Worm (Caenorhabditis elegans) whole organism, late embryonic: ENCODE measurements around the gene mrpl-35.

Source experiments
- C38D4.7 ChIP-seq: fragments of 200-800 bp; sonication (Bioruptor generic); optimal IDR thresholded peaks from 2 replicates; lab custom pipeline; 2018; ENCODE audit warnings: mild to moderate bottlenecking, missing genetic modification characterization, moderate library complexity, missing compliant biosample characterization
- F13H6.1 ChIP-seq: sonication (generic microtip); optimal IDR thresholded peaks from 2 replicates; lab custom pipeline; 2016; ENCODE audit warnings: missing genetic modification characterization, missing compliant biosample characterization
- T23F11.4 ChIP-seq: fragments of 200-800 bp; sonication (Bioruptor generic); optimal IDR thresholded peaks from 2 replicates; lab custom pipeline; 2018; ENCODE audit warnings: mild to moderate bottlenecking, missing genetic modification characterization, missing compliant biosample characterization
- ahr-1 ChIP-seq: sonication (generic microtip); optimal IDR thresholded peaks from 2 replicates; lab custom pipeline; 2016; ENCODE audit warnings: missing genetic modification characterization, missing compliant biosample characterization
- ama-1 ChIP-seq: fragments of 150-350 bp; optimal IDR thresholded peaks from 2 replicates; lab custom pipeline; 2014
- ceh-14 ChIP-seq: sonication (generic microtip); optimal IDR thresholded peaks from 2 replicates; lab custom pipeline; 2016; ENCODE audit warnings: missing genotype, missing genetic modification characterization, missing compliant biosample characterization
- ceh-19 ChIP-seq: fragments of 200-800 bp; sonication (Bioruptor generic); optimal IDR thresholded peaks from 2 replicates; lab custom pipeline; 2018; ENCODE audit warnings: mild to moderate bottlenecking, missing genetic modification characterization, missing compliant biosample characterization
- ceh-22 ChIP-seq: sonication (generic microtip); optimal IDR thresholded peaks from 2 replicates; lab custom pipeline; 2017; ENCODE audit warnings: missing biosample characterization, missing genetic modification characterization
- ceh-30 ChIP-seq: fragments of 150-350 bp; optimal IDR thresholded peaks from 2 replicates; lab custom pipeline; 2014; ENCODE audit warnings: missing biosample characterization, missing genetic modification characterization
- ceh-31 ChIP-seq: sonication (generic microtip); optimal IDR thresholded peaks from 2 replicates; lab custom pipeline; 2016; ENCODE audit warnings: missing genetic modification characterization, missing compliant biosample characterization
- ceh-34 ChIP-seq: sonication (generic microtip); optimal IDR thresholded peaks from 2 replicates; lab custom pipeline; 2016; ENCODE audit warnings: mild to moderate bottlenecking, missing genetic modification characterization, missing compliant biosample characterization
- ceh-45 ChIP-seq: fragments of 200-800 bp; sonication (Bioruptor generic); IDR thresholded peaks from 2 replicates; pipeline ENCODE4 v1.3.6; 2022; ENCODE audit warnings: missing genetic modification reagents, missing genetic modification characterization, missing compliant biosample characterization
- ceh-48 ChIP-seq: sonication (generic microtip); optimal IDR thresholded peaks from 2 replicates; lab custom pipeline; 2016; ENCODE audit warnings: missing genetic modification characterization, inconsistent platforms, missing compliant biosample characterization
- ceh-6 ChIP-seq: fragments of 200-800 bp; sonication (Bioruptor generic); optimal IDR thresholded peaks from 2 replicates; lab custom pipeline; 2018; ENCODE audit warnings: mild to moderate bottlenecking, missing genetic modification characterization, missing compliant biosample characterization
- ceh-9 ChIP-seq: sonication (generic microtip); optimal IDR thresholded peaks from 2 replicates; lab custom pipeline; 2016; ENCODE audit warnings: mild to moderate bottlenecking, missing genetic modification characterization, inconsistent platforms, missing compliant biosample characterization
- che-1 ChIP-seq: sonication (generic microtip); optimal IDR thresholded peaks from 2 replicates; lab custom pipeline; 2016; ENCODE audit warnings: mild to moderate bottlenecking, missing genetic modification characterization, missing compliant biosample characterization
- elt-2 ChIP-seq: sonication (generic microtip); optimal IDR thresholded peaks from 2 replicates; lab custom pipeline; 2016; ENCODE audit warnings: missing genetic modification reagents, missing genetic modification characterization, missing compliant biosample characterization
- elt-4 ChIP-seq: sonication (generic microtip); optimal IDR thresholded peaks from 2 replicates; lab custom pipeline; 2016; ENCODE audit warnings: missing genetic modification characterization, missing compliant biosample characterization
- fax-1 ChIP-seq: sonication (generic microtip); optimal IDR thresholded peaks from 2 replicates; lab custom pipeline; 2016; ENCODE audit warnings: missing genotype, missing genetic modification characterization, missing compliant biosample characterization
- fkh-10 ChIP-seq: fragments of 150-350 bp; optimal IDR thresholded peaks from 2 replicates; lab custom pipeline; 2014; ENCODE audit warnings: missing biosample characterization, missing genetic modification reagents, missing genetic modification characterization
- fkh-6 ChIP-seq: sonication (generic microtip); optimal IDR thresholded peaks from 2 replicates; lab custom pipeline; 2016; ENCODE audit warnings: missing genetic modification characterization, missing compliant biosample characterization
- hlh-13 ChIP-seq: fragments of 200-800 bp; sonication (Bioruptor generic); optimal IDR thresholded peaks from 2 replicates; lab custom pipeline; 2018; ENCODE audit warnings: mild to moderate bottlenecking, missing genetic modification characterization, missing compliant biosample characterization
- hlh-15 ChIP-seq: sonication (generic microtip); optimal IDR thresholded peaks from 2 replicates; lab custom pipeline; 2016; ENCODE audit warnings: missing genetic modification characterization, missing compliant biosample characterization
- hlh-30 ChIP-seq: sonication (generic microtip); optimal IDR thresholded peaks from 2 replicates; lab custom pipeline; 2017; ENCODE audit warnings: antibody characterized with exemption, missing genetic modification characterization, missing compliant biosample characterization; ENCODE audit not compliant: insufficient read depth
- hlh-6 ChIP-seq: sonication (generic microtip); optimal IDR thresholded peaks from 2 replicates; lab custom pipeline; 2016; ENCODE audit warnings: missing genotype, missing genetic modification characterization, missing compliant biosample characterization
- lim-6 ChIP-seq: sonication (generic microtip); optimal IDR thresholded peaks from 2 replicates; lab custom pipeline; 2016; ENCODE audit warnings: missing genetic modification characterization, missing compliant biosample characterization
- lin-11 ChIP-seq: fragments of 200-800 bp; sonication (Bioruptor generic); optimal IDR thresholded peaks from 2 replicates; lab custom pipeline; 2018; ENCODE audit warnings: mild to moderate bottlenecking, missing genetic modification characterization, missing compliant biosample characterization
- madf-2 ChIP-seq: sonication (generic microtip); optimal IDR thresholded peaks from 2 replicates; lab custom pipeline; 2017; ENCODE audit warnings: missing genetic modification characterization, missing compliant biosample characterization
- mec-3 ChIP-seq: sonication (generic microtip); optimal IDR thresholded peaks from 2 replicates; lab custom pipeline; 2016; ENCODE audit warnings: borderline replicate concordance, missing genetic modification characterization, missing compliant biosample characterization
- nfya-1 ChIP-seq: sonication (generic microtip); optimal IDR thresholded peaks from 2 replicates; lab custom pipeline; 2017; ENCODE audit warnings: missing genetic modification characterization, mild to moderate bottlenecking, missing compliant biosample characterization, antibody characterized with exemption, moderate library complexity
- nhr-11 ChIP-seq: fragments of 150-350 bp; optimal IDR thresholded peaks from 2 replicates; lab custom pipeline; 2014; ENCODE audit warnings: missing biosample characterization, missing genetic modification characterization
- nhr-232 ChIP-seq: sonication (generic microtip); optimal IDR thresholded peaks from 2 replicates; lab custom pipeline; 2016; ENCODE audit warnings: missing genetic modification characterization, missing compliant biosample characterization
- npax-4 ChIP-seq: sonication (generic microtip); optimal IDR thresholded peaks from 2 replicates; lab custom pipeline; 2016; ENCODE audit warnings: missing genetic modification characterization, missing compliant biosample characterization
- odd-2 ChIP-seq: sonication (generic microtip); optimal IDR thresholded peaks from 2 replicates; lab custom pipeline; 2017; ENCODE audit warnings: antibody characterized with exemption, mild to moderate bottlenecking, missing genetic modification characterization, missing compliant biosample characterization
- pat-9 ChIP-seq: fragments of 200-800 bp; sonication (Bioruptor generic); optimal IDR thresholded peaks from 2 replicates; lab custom pipeline; 2018; ENCODE audit warnings: mild to moderate bottlenecking, missing genetic modification characterization, moderate library complexity, missing compliant biosample characterization
- pax-1 ChIP-seq: fragments of 150-350 bp; optimal IDR thresholded peaks from 2 replicates; lab custom pipeline; 2014; ENCODE audit warnings: missing biosample characterization, missing genetic modification characterization
- pha-4 ChIP-seq: fragments of 150-350 bp; optimal IDR thresholded peaks from 2 replicates; lab custom pipeline; 2018; ENCODE audit warnings: missing biosample characterization, missing genetic modification reagents, missing genetic modification characterization
- pqm-1 ChIP-seq: sonication (generic microtip); optimal IDR thresholded peaks from 2 replicates; lab custom pipeline; 2016; ENCODE audit warnings: missing genetic modification characterization, missing compliant biosample characterization
- pros-1 ChIP-seq: fragments of 150-350 bp; optimal IDR thresholded peaks from 2 replicates; lab custom pipeline; 2014; ENCODE audit warnings: missing biosample characterization, missing genetic modification reagents, missing genetic modification characterization
- ref-2 ChIP-seq: sonication (generic microtip); optimal IDR thresholded peaks from 2 replicates; lab custom pipeline; 2016; ENCODE audit warnings: missing genetic modification characterization, missing compliant biosample characterization
- rnt-1 ChIP-seq: sonication (generic microtip); optimal IDR thresholded peaks from 2 replicates; lab custom pipeline; 2016; ENCODE audit warnings: missing genetic modification characterization, missing compliant biosample characterization
- sdc-2 ChIP-seq: sonication (generic microtip); optimal IDR thresholded peaks from 2 replicates; lab custom pipeline; 2016; ENCODE audit warnings: missing genotype, missing genetic modification characterization, missing compliant biosample characterization
- sox-2 ChIP-seq: fragments of 200-800 bp; sonication (Bioruptor generic); IDR thresholded peaks from 2 replicates; pipeline ENCODE4 v1.3.6; 2022; ENCODE audit warnings: missing genetic modification reagents, missing genetic modification characterization, missing compliant biosample characterization
- syd-9 ChIP-seq: sonication (generic microtip); optimal IDR thresholded peaks from 2 replicates; lab custom pipeline; 2016; ENCODE audit warnings: mild to moderate bottlenecking, missing genetic modification characterization, moderate library complexity, missing compliant biosample characterization
- tbx-7 ChIP-seq: sonication (generic microtip); optimal IDR thresholded peaks from 2 replicates; lab custom pipeline; 2016; ENCODE audit warnings: missing genotype, missing genetic modification characterization, missing compliant biosample characterization
- ttx-3 ChIP-seq: sonication (generic microtip); optimal IDR thresholded peaks from 2 replicates; lab custom pipeline; 2016; ENCODE audit warnings: missing genetic modification reagents, missing genetic modification characterization, missing compliant biosample characterization
- unc-3 ChIP-seq, 2 experiments: fragments of 200-800 bp in 1 of 2; sonication (Bioruptor generic) in 1 of 2; sonication (generic microtip) in 1 of 2; conservative IDR thresholded peaks in 1 of 2; optimal IDR thresholded peaks in 1 of 2; 2 replicates each; pipeline versions ENCODE4 v1.3.6 to Lab custom; 2016 to 2022; ENCODE audit warnings: missing compliant biosample characterization in 2 of 2, missing genetic modification characterization in 2 of 2, missing genetic modification reagents in 1 of 2
- unc-42 ChIP-seq: sonication (generic microtip); optimal IDR thresholded peaks from 2 replicates; lab custom pipeline; 2016; ENCODE audit warnings: missing genotype, missing genetic modification characterization, missing compliant biosample characterization
- unc-55 ChIP-seq: sonication (generic microtip); optimal IDR thresholded peaks from 2 replicates; lab custom pipeline; 2017; ENCODE audit warnings: missing biosample characterization, missing genetic modification reagents, missing genetic modification characterization

The mrpl-35 gene

ce11 chrIII:3503286-3503685 lies 6.8 kb upstream of the mrpl-35 start, which contains the start of gene rpl-16:
Gene rpl-16 (minus strand): TSS chrIII:3503604.
- no peak for TF ChIP-seq pax-1 (tag; lab: Kevin White, UChicago)
- no peak for TF ChIP-seq pat-9
- TF ChIP-seq unc-3 (GFP tag; conservative IDR thresholded peaks at IDR 0.05; lab: Robert Waterston, UW), result no peak
- TF ChIP-seq unc-3 (tag; optimal IDR thresholded peaks at IDR 0.05; lab: Kevin White, UChicago), result no peak
- no peak for TF ChIP-seq hlh-30
- TF ChIP-seq madf-2 (tag; lab: Kevin White, UChicago), result no peak
- TF ChIP-seq lim-6 (tag; lab: Kevin White, UChicago), result no peak
- TF ChIP-seq ref-2 (tag; lab: Kevin White, UChicago), result no peak
- no peak for TF ChIP-seq pros-1 (tag; lab: Kevin White, UChicago)
- no peak for TF ChIP-seq fkh-10 (GFP tag; lab: Kevin White, UChicago)
- TF ChIP-seq ceh-30 (tag; lab: Kevin White, UChicago), result no peak
- no peak for TF ChIP-seq ceh-45
- TF ChIP-seq ama-1, result no peak
- no peak for TF ChIP-seq ceh-6 (GFP tag; lab: Kevin White, UChicago)
- TF ChIP-seq syd-9 (tag; lab: Kevin White, UChicago), result no peak
- no peak for TF ChIP-seq odd-2
- no peak for TF ChIP-seq rnt-1 (tag; lab: Kevin White, UChicago)
- no peak for TF ChIP-seq C38D4.7 (GFP tag; lab: Kevin White, UChicago)
- TF ChIP-seq pqm-1 (tag; lab: Kevin White, UChicago), result no peak

DNA sequence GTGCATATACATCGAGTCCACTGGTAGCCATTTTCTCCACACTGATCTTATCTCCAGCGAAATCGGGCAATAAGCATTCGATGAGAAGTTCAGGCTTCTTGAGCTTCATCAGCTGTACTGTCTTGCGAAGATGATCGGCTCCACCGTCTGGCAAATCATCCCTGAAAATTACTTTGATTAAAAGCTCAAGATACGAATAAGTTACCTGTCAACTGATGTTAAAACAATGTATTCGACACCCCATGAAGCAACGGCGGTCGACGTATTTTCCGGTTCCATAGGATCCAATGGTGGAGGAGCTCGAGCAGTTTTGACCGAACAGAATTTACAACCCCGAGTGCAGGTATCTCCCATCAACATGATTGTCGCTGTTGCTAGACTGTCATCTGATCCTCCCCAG lies 5.8 kb upstream of the mrpl-35 start:
- no peak for TF ChIP-seq ttx-3 (tag; lab: Kevin White, UChicago)
- TF ChIP-seq F13H6.1 (tag; lab: Kevin White, UChicago), result no peak

- TF ChIP-seq ceh-48 (tag; lab: Kevin White, UChicago), result peak; percentile 5
- TF ChIP-seq mec-3 (tag; lab: Kevin White, UChicago), result no peak
- no peak for TF ChIP-seq sdc-2 (tag; lab: Kevin White, UChicago)
- TF ChIP-seq che-1 (tag; lab: Kevin White, UChicago), result no peak
- TF ChIP-seq ceh-14, result peak; percentile 32
- TF ChIP-seq ceh-9 (tag; lab: Kevin White, UChicago), result no peak
- TF ChIP-seq ceh-45, result no peak
- TF ChIP-seq ahr-1 (tag; lab: Kevin White, UChicago), result no peak
- TF ChIP-seq sox-2 (GFP tag; lab: Robert Waterston, UW), result no peak
- TF ChIP-seq hlh-6 (tag; lab: Kevin White, UChicago), result no peak
- peak; percentile 42 for TF ChIP-seq ceh-34 (tag; lab: Kevin White, UChicago)
- TF ChIP-seq pros-1 (tag; lab: Kevin White, UChicago), result no peak
- TF ChIP-seq nhr-11, result no peak
- TF ChIP-seq hlh-13, result no peak
- TF ChIP-seq elt-2 (tag; lab: Kevin White, UChicago), result no peak
- no peak for TF ChIP-seq lin-11 (tag; lab: Kevin White, UChicago)
- TF ChIP-seq F13H6.1 (tag; lab: Kevin White, UChicago), result no peak
- TF ChIP-seq unc-55 (GFP tag; lab: Kevin White, UChicago), result peak; percentile 54
- TF ChIP-seq ceh-30 (tag; lab: Kevin White, UChicago), result peak; percentile 54
- no peak for TF ChIP-seq pha-4
- TF ChIP-seq pax-1 (tag; lab: Kevin White, UChicago), result peak; percentile 67
- no peak for TF ChIP-seq ceh-22 (tag; lab: Kevin White, UChicago)
- TF ChIP-seq ceh-19 (GFP tag; lab: Kevin White, UChicago), result no peak
- TF ChIP-seq nhr-232, result no peak
- no peak for TF ChIP-seq npax-4
- TF ChIP-seq ama-1, result no peak
- no peak for TF ChIP-seq T23F11.4 (GFP tag; lab: Kevin White, UChicago)
- TF ChIP-seq fax-1 (tag; lab: Kevin White, UChicago), result no peak
- peak; percentile 65 for TF ChIP-seq unc-42 (tag; lab: Kevin White, UChicago)
- no peak for TF ChIP-seq lim-6 (tag; lab: Kevin White, UChicago)
- TF ChIP-seq nfya-1 (tag; lab: Kevin White, UChicago), result peak; percentile 86
- peak; percentile 60 for TF ChIP-seq ceh-31
- peak; percentile 13 for TF ChIP-seq ttx-3 (tag; lab: Kevin White, UChicago)
- no peak for TF ChIP-seq elt-4 (tag; lab: Kevin White, UChicago)
- no peak for TF ChIP-seq hlh-15 (tag; lab: Kevin White, UChicago)
- no peak for TF ChIP-seq tbx-7
- TF ChIP-seq fkh-6 (tag; lab: Kevin White, UChicago), result no peak
Measured at ce11 chrIII:3505051-3505548, 4.9 kb upstream of the mrpl-35 start, which contains the start of gene lias-1. Gene lias-1 (minus strand): TSS chrIII:3505101.
